Fruit fly (Drosophila melanogaster): ENCODE measurements around the gene CG44013.

DNA sequence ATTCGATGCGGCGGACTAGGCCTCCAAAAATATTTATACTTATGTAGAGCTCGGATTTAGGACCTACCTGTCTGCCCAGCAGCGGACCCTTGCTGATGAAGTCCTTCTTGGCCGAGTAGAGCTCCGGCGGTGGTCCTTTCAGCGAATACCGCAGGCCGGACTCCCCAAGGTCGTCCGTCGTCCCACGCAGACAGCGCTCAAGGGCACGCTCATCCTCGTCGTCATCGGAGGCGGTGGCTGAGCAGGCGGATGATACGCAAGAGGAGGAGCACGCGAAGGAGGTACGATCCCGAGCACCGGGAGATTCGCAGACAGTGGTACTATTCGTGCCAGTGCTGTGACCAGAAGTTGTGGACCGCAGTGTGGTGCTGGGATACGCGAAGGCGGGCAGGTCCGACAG lies 34.9 kb downstream of the CG44013 start:
- TF ChIP-seq CG15336 (GFP tag; IDR thresholded peaks at IDR 0.05) = no peak
- no peak for TF ChIP-seq Ets21C (GFP tag; optimal IDR thresholded peaks at IDR 0.05)
- TF ChIP-seq salr (GFP tag; optimal IDR thresholded peaks at IDR 0.05) = no peak
- no peak for TF ChIP-seq Gug (GFP tag; IDR thresholded peaks at IDR 0.05)
- TF ChIP-seq Eip78C (GFP tag) = no peak
- TF ChIP-seq CG8632 (GFP tag; optimal IDR thresholded peaks at IDR 0.05) = no peak
- no peak for TF ChIP-seq CG6854 (GFP tag; optimal IDR thresholded peaks at IDR 0.05)
- no peak for TF ChIP-seq vri (GFP tag; optimal IDR thresholded peaks at IDR 0.05)
- no peak for TF ChIP-seq CG11902 (GFP tag; optimal IDR thresholded peaks at IDR 0.05)
- TF ChIP-seq dac (GFP tag; optimal IDR thresholded peaks at IDR 0.05) = no peak
- no peak for TF ChIP-seq Eip75B (GFP tag; optimal IDR thresholded peaks at IDR 0.05)
- TF ChIP-seq CG6163 (GFP tag; IDR thresholded peaks at IDR 0.05) = no peak
